Worm (Caenorhabditis elegans) whole organism, L2 larva: Measurements from ENCODE around the gene C44B11.4.

ENCODE experiments used
- C34F6.9 ChIP-seq: fragments of 150-350 bp; optimal IDR thresholded peaks from 2 replicates; lab custom pipeline; 2014; ENCODE audit warnings: missing biosample characterization, missing genetic modification characterization
- F13H6.1 ChIP-seq: sonication (generic microtip); optimal IDR thresholded peaks from 2 replicates; lab custom pipeline; 2016; ENCODE audit warnings: missing genetic modification characterization, missing compliant biosample characterization
- R02D3.7 ChIP-seq: fragments of 150-350 bp; optimal IDR thresholded peaks from 2 replicates; lab custom pipeline; 2014; ENCODE audit warnings: missing biosample characterization, missing genetic modification characterization
- Y55F3AM.14 ChIP-seq: fragments of 200-800 bp; sonication (Bioruptor generic); optimal IDR thresholded peaks from 2 replicates; lab custom pipeline; 2018; ENCODE audit warnings: mild to moderate bottlenecking, missing genetic modification characterization, missing compliant biosample characterization
- ZK546.5 ChIP-seq: sonication (generic microtip); optimal IDR thresholded peaks from 2 replicates; lab custom pipeline; 2017; ENCODE audit warnings: missing biosample characterization, missing genetic modification characterization
- alr-1 ChIP-seq: fragments of 150-350 bp; optimal IDR thresholded peaks from 2 replicates; lab custom pipeline; 2014; ENCODE audit warnings: missing biosample characterization, missing genetic modification characterization
- ama-1 ChIP-seq: fragments of 150-350 bp; optimal IDR thresholded peaks from 2 replicates; lab custom pipeline; 2018; ENCODE audit warnings: inconsistent platforms
- blmp-1 ChIP-seq: sonication (generic microtip); optimal IDR thresholded peaks from 2 replicates; lab custom pipeline; 2017; ENCODE audit warnings: missing genetic modification characterization, mild to moderate bottlenecking, missing compliant biosample characterization, antibody characterized with exemption, moderate library complexity; ENCODE audit not compliant: insufficient read depth
- ceh-82 ChIP-seq: fragments of 150-350 bp; optimal IDR thresholded peaks from 2 replicates; lab custom pipeline; 2014; ENCODE audit warnings: missing biosample characterization, missing genetic modification characterization
- crh-2 ChIP-seq: sonication (generic microtip); optimal IDR thresholded peaks from 2 replicates; lab custom pipeline; 2017; ENCODE audit warnings: missing biosample characterization, missing genetic modification characterization
- egl-27 ChIP-seq: sonication (generic microtip); optimal IDR thresholded peaks from 3 replicates; lab custom pipeline; 2017; ENCODE audit warnings: missing biosample characterization, missing genetic modification reagents, missing genetic modification characterization
- elt-3 ChIP-seq: sonication (generic microtip); optimal IDR thresholded peaks from 2 replicates; lab custom pipeline; 2017; ENCODE audit warnings: missing biosample characterization, missing genetic modification characterization
- gmeb-1 ChIP-seq: fragments of 150-350 bp; optimal IDR thresholded peaks from 2 replicates; lab custom pipeline; 2014; ENCODE audit warnings: missing biosample characterization, missing genetic modification characterization
- lin-11 ChIP-seq: fragments of 150-350 bp; sonication (generic microtip); optimal IDR thresholded peaks from 2 replicates; lab custom pipeline; 2014; ENCODE audit warnings: missing biosample characterization, missing genetic modification characterization, inconsistent platforms, mixed read lengths
- lin-13 ChIP-seq: fragments of 150-350 bp; optimal IDR thresholded peaks from 2 replicates; lab custom pipeline; 2014; ENCODE audit warnings: missing biosample characterization, missing genetic modification reagents, missing genetic modification characterization
- lin-39 ChIP-seq: fragments of 150-350 bp; optimal IDR thresholded peaks from 2 replicates; lab custom pipeline; 2014; ENCODE audit warnings: missing biosample characterization, missing genetic modification reagents, missing genetic modification characterization
- lsy-2 ChIP-seq, 2 experiments: fragments of 150-350 bp in 1 of 2; sonication (generic microtip) in 1 of 2; optimal IDR thresholded peaks; 2 replicates each; lab custom pipeline; 2014 to 2017; ENCODE audit warnings: missing biosample characterization in 2 of 2, missing genetic modification characterization in 2 of 2
- mab-5 ChIP-seq: fragments of 150-350 bp; optimal IDR thresholded peaks from 2 replicates; lab custom pipeline; 2014; ENCODE audit warnings: missing biosample characterization, missing genetic modification characterization
- mbf-1 ChIP-seq: sonication (generic microtip); optimal IDR thresholded peaks from 2 replicates; lab custom pipeline; 2017; ENCODE audit warnings: missing biosample characterization, missing genetic modification characterization
- nhr-10 ChIP-seq: sonication (generic microtip); optimal IDR thresholded peaks from 2 replicates; lab custom pipeline; 2017; ENCODE audit warnings: missing biosample characterization, missing genetic modification characterization
- nhr-11 ChIP-seq: fragments of 150-350 bp; optimal IDR thresholded peaks from 2 replicates; lab custom pipeline; 2014; ENCODE audit warnings: missing biosample characterization, missing genetic modification characterization
- nhr-23 ChIP-seq: fragments of 150-350 bp; optimal IDR thresholded peaks from 2 replicates; lab custom pipeline; 2014; ENCODE audit warnings: missing biosample characterization, missing genetic modification reagents, missing genetic modification characterization
- nhr-237 ChIP-seq: fragments of 150-350 bp; optimal IDR thresholded peaks from 2 replicates; lab custom pipeline; 2014; ENCODE audit warnings: missing biosample characterization, missing genetic modification characterization
- nhr-25 ChIP-seq: fragments of 150-350 bp; sonication (generic microtip); optimal IDR thresholded peaks from 3 replicates; lab custom pipeline; 2014; ENCODE audit warnings: missing biosample characterization, missing genetic modification characterization
- sma-3 ChIP-seq: sonication (generic microtip); optimal IDR thresholded peaks from 2 replicates; lab custom pipeline; 2016; ENCODE audit warnings: missing genetic modification reagents, missing genetic modification characterization, missing compliant biosample characterization
- snpc-4 ChIP-seq: fragments of 150-350 bp; optimal IDR thresholded peaks from 2 replicates; lab custom pipeline; 2014; ENCODE audit warnings: missing biosample characterization, missing genetic modification characterization
- unc-55 ChIP-seq: fragments of 150-350 bp; sonication (generic microtip); optimal IDR thresholded peaks from 3 replicates; lab custom pipeline; 2014; ENCODE audit warnings: missing biosample characterization, missing genetic modification reagents, missing genetic modification characterization
- unc-62 ChIP-seq: fragments of 150-350 bp; optimal IDR thresholded peaks from 2 replicates; lab custom pipeline; 2014; ENCODE audit warnings: missing biosample characterization, missing genetic modification reagents, missing genetic modification characterization
- zag-1 ChIP-seq: fragments of 150-350 bp; optimal IDR thresholded peaks from 2 replicates; lab custom pipeline; 2014; ENCODE audit warnings: missing biosample characterization, missing genetic modification characterization

C44B11.4 gene

DNA sequence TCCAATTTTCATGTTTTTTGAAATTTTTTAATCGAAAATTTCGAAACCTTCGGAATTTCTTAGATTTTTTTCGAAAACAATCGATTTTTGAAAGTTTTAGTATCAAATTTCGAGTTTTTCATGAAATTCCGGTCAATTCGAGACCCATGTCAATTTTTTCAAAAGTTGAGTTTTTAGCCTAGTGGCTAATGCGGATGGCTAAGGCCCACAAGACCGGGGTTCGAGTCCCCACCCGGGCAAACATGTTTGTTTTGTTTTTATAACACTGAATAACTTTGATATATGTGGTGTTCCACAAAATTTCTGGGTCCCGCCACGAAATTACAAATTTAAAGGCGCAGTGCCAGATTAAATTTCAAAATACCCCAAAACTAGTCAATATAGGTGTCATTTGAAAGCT is 44.1 kb downstream of the C44B11.4 start:
- TF ChIP-seq ama-1 (lab: Kevin White, UChicago) (no peak), ZK546.5 (tag; lab: Kevin White, UChicago) (no peak)

- peak; percentile 14 for TF ChIP-seq crh-2 (tag; lab: Kevin White, UChicago)
- TF ChIP-seq C34F6.9 = peak; percentile 65
- no peak for TF ChIP-seq nhr-237
- TF ChIP-seq nhr-10 (tag; lab: Kevin White, UChicago) = no peak
- no peak for TF ChIP-seq nhr-11 (tag; lab: Kevin White, UChicago)
- no peak for TF ChIP-seq ZK546.5 (tag; lab: Kevin White, UChicago)
- peak; percentile 91 for TF ChIP-seq unc-55 (GFP tag; lab: Kevin White, UChicago)
- no peak for TF ChIP-seq unc-62
- peak in 1 of 2 experiments; percentile 53 for TF ChIP-seq lsy-2 (tag; optimal IDR thresholded peaks at IDR 0.05; lab: Kevin White, UChicago)
- TF ChIP-seq alr-1 (tag; lab: Kevin White, UChicago) = peak; percentile 41
- TF ChIP-seq F13H6.1 (tag; lab: Kevin White, UChicago) = no peak
- TF ChIP-seq blmp-1 (tag; lab: Kevin White, UChicago) = no peak
- no peak for TF ChIP-seq sma-3 (GFP tag; lab: Kevin White, UChicago)
- TF ChIP-seq lin-13 (GFP tag; lab: Kevin White, UChicago) = no peak
These were observed 47.5 kb downstream of the C44B11.4 start for ce11 chrIII:3096091-3096490.

DNA sequence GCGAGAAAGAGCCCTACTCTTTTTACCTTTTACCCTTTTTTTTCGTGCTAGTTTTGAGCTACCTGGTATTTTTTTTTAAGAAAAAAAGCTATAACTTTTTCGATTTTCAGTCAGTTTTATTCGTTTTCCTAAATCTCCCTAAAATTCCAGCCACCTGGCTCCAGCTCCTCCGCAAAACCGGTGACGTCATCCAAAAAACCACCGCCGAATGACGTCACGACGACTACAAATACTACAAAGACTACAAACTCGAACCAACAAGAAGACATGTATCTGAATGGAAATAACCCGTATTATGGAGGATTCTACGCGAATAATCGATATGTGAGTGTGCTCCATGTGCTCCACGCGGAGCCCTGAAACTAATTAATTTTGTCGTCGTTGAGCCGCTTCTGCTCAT is 48.9 kb downstream of the C44B11.4 start:
- TF ChIP-seq sma-3 (GFP tag; lab: Kevin White, UChicago) (no peak), nhr-25 (no peak), mab-5 (tag; lab: Kevin White, UChicago) (no peak), lin-11 (tag; lab: Kevin White, UChicago) (no peak), R02D3.7 (tag; lab: Kevin White, UChicago) (no peak), nhr-10 (tag; lab: Kevin White, UChicago) (no peak), lin-39 (tag; lab: Kevin White, UChicago) (no peak), nhr-23 (tag; lab: Kevin White, UChicago) (no peak), F13H6.1 (tag; lab: Kevin White, UChicago) (no peak), alr-1 (tag; lab: Kevin White, UChicago) (no peak), ceh-82 (tag; lab: Kevin White, UChicago) (no peak), Y55F3AM.14 (no peak), lsy-2 (tag; optimal IDR thresholded peaks at IDR 0.05; lab: Kevin White, UChicago) (no peak), snpc-4 (tag; lab: Kevin White, UChicago) (no peak), elt-3 (tag; lab: Kevin White, UChicago) (no peak), zag-1 (tag; lab: Kevin White, UChicago) (no peak), gmeb-1 (tag; lab: Kevin White, UChicago) (no peak), egl-27 (tag; lab: Kevin White, UChicago) (no peak), mbf-1 (tag; lab: Kevin White, UChicago) (no peak), nhr-237 (no peak)
